Fruit fly (Drosophila melanogaster) whole organism, embryonic: ENCODE data around the gene ND-B16.6.

Source experiments
- CG11085 ChIP-seq: fragments of 200-800 bp; sonication (Bioruptor generic); IDR thresholded peaks from 2 replicates; pipeline ENCODE4 v1.3.6; 2022; ENCODE audit warnings: missing biosample characterization, missing genetic modification characterization
- CG11560 ChIP-seq: fragments of 200-800 bp; sonication (Bioruptor generic); IDR thresholded peaks from 3 replicates; pipeline ENCODE4 v1.3.6; 2022; ENCODE audit warnings: missing biosample characterization, missing genetic modification characterization
- CG12391 ChIP-seq: fragments of 200-800 bp; sonication (Bioruptor generic); optimal IDR thresholded peaks from 3 replicates; lab custom pipeline; 2018; ENCODE audit warnings: missing biosample characterization, mild to moderate bottlenecking, missing genetic modification characterization, moderate library complexity
- CG12744 ChIP-seq: fragments of 200-800 bp; sonication (Bioruptor generic); optimal IDR thresholded peaks from 2 replicates; lab custom pipeline; 2016; ENCODE audit warnings: missing biosample characterization, missing genetic modification characterization
- CG14860 ChIP-seq: fragments of 200-800 bp; sonication (Bioruptor generic); IDR thresholded peaks from 3 replicates; pipeline ENCODE4 v1.3.6; 2022; ENCODE audit warnings: missing biosample characterization, missing genetic modification characterization; ENCODE audit not compliant: partially characterized antibody
- CG16815 ChIP-seq: fragments of 200-800 bp; sonication (Bioruptor generic); optimal IDR thresholded peaks from 3 replicates; lab custom pipeline; 2017; ENCODE audit warnings: missing biosample characterization, mild to moderate bottlenecking, missing genetic modification characterization
- CG17186 ChIP-seq: fragments of 200-800 bp; sonication (Bioruptor generic); optimal IDR thresholded peaks from 3 replicates; lab custom pipeline; 2017; ENCODE audit warnings: missing biosample characterization, missing genetic modification reagents, missing genetic modification characterization
- CG17829 ChIP-seq: fragments of 200-800 bp; optimal IDR thresholded peaks from 2 replicates; lab custom pipeline; 2019; ENCODE audit warnings: missing biosample characterization, mild to moderate bottlenecking, missing genetic modification characterization, moderate library complexity
- CG18011 ChIP-seq: fragments of 200-800 bp; sonication (Bioruptor generic); optimal IDR thresholded peaks from 2 replicates; lab custom pipeline; 2017; ENCODE audit warnings: missing biosample characterization, missing genetic modification characterization, mild to moderate bottlenecking, moderate library complexity, missing genotype
- CG2712 ChIP-seq: fragments of 200-800 bp; optimal IDR thresholded peaks from 3 replicates; lab custom pipeline; 2019; ENCODE audit warnings: missing biosample characterization, mild to moderate bottlenecking, missing genetic modification characterization, moderate library complexity
- CG4820 ChIP-seq: fragments of 200-800 bp; sonication (Bioruptor generic); optimal IDR thresholded peaks from 3 replicates; lab custom pipeline; 2016; ENCODE audit warnings: missing biosample characterization, missing genetic modification characterization
- CG5953 ChIP-seq: fragments of 200-800 bp; sonication (Bioruptor generic); IDR thresholded peaks from 2 replicates; pipeline ENCODE4 v1.3.6; 2022; ENCODE audit warnings: missing biosample characterization, missing genetic modification characterization
- CG6175 ChIP-seq: fragments of 200-800 bp; sonication (Bioruptor generic); IDR thresholded peaks from 3 replicates; pipeline ENCODE4 v1.3.6; 2022; ENCODE audit warnings: missing biosample characterization, missing genetic modification characterization
- CG6683 ChIP-seq: fragments of 200-800 bp; sonication (Bioruptor generic); optimal IDR thresholded peaks from 2 replicates; lab custom pipeline; 2017; ENCODE audit warnings: missing biosample characterization, mild to moderate bottlenecking, missing genetic modification characterization, missing genetic modification reagents
- CG6689 ChIP-seq: fragments of 200-800 bp; sonication (Bioruptor generic); IDR thresholded peaks from 2 replicates; pipeline ENCODE4 v1.3.6; 2022; ENCODE audit warnings: missing biosample characterization, missing genetic modification characterization
- CG9727 ChIP-seq: fragments of 200-800 bp; sonication (Bioruptor generic); optimal IDR thresholded peaks from 3 replicates; lab custom pipeline; 2017; ENCODE audit warnings: missing biosample characterization, mild to moderate bottlenecking, missing genetic modification characterization
- Dip2 ChIP-seq: fragments of 200-800 bp; sonication (Bioruptor generic); IDR thresholded peaks from 2 replicates; pipeline ENCODE4 v1.3.6; 2022; ENCODE audit warnings: missing biosample characterization, missing genetic modification characterization
- Ets65A ChIP-seq: fragments of 200-800 bp; sonication (Bioruptor generic); peaks from one replicate; lab custom pipeline; 2016; ENCODE audit warnings: missing biosample characterization, missing genetic modification characterization
- Hand ChIP-seq: fragments of 200-800 bp; sonication (Bioruptor generic); optimal IDR thresholded peaks from 2 replicates; lab custom pipeline; 2017; ENCODE audit warnings: mild to moderate bottlenecking, missing biosample characterization, missing genetic modification reagents, missing genetic modification characterization
- HmgD ChIP-seq: fragments of 200-800 bp; sonication (Bioruptor generic); optimal IDR thresholded peaks from 3 replicates; lab custom pipeline; 2016; ENCODE audit warnings: missing biosample characterization, missing genetic modification characterization
- Hmr ChIP-seq: fragments of 200-800 bp; sonication (Bioruptor generic); optimal IDR thresholded peaks from 3 replicates; lab custom pipeline; 2017; ENCODE audit warnings: mild to moderate bottlenecking, missing biosample characterization, missing genetic modification reagents, missing genetic modification characterization
- Hmx ChIP-seq: fragments of 200-800 bp; sonication (Bioruptor generic); optimal IDR thresholded peaks from 2 replicates; lab custom pipeline; 2016; ENCODE audit warnings: missing biosample characterization, missing genetic modification characterization
- Jarid2 ChIP-seq: fragments of 200-800 bp; sonication (Bioruptor generic); optimal IDR thresholded peaks from 3 replicates; lab custom pipeline; 2017; ENCODE audit warnings: mild to moderate bottlenecking, missing biosample characterization, missing genetic modification reagents, missing genetic modification characterization
- PHDP ChIP-seq: fragments of 200-800 bp; sonication (Bioruptor generic); optimal IDR thresholded peaks from 3 replicates; lab custom pipeline; 2018; ENCODE audit warnings: missing biosample characterization, mild to moderate bottlenecking, missing genetic modification characterization, moderate library complexity
- Poxn ChIP-seq: fragments of 200-800 bp; sonication (Bioruptor generic); IDR thresholded peaks from 2 replicates; pipeline ENCODE4 v1.3.6; 2022; ENCODE audit warnings: missing biosample characterization, missing genetic modification characterization
- Six4 ChIP-seq: fragments of 200-800 bp; sonication (Bioruptor generic); optimal IDR thresholded peaks from 2 replicates; lab custom pipeline; 2016; ENCODE audit warnings: missing biosample characterization, missing genetic modification characterization
- Sry-β ChIP-seq: fragments of 200-800 bp; sonication (Bioruptor generic); optimal IDR thresholded peaks from 2 replicates; lab custom pipeline; 2018; ENCODE audit warnings: missing biosample characterization, mild to moderate bottlenecking, missing genetic modification characterization, moderate library complexity
- YL-1 ChIP-seq: fragments of 200-800 bp; sonication (Bioruptor generic); optimal IDR thresholded peaks from 3 replicates; lab custom pipeline; 2017; ENCODE audit warnings: missing biosample characterization, mild to moderate bottlenecking, missing genetic modification characterization
- ab ChIP-seq: fragments of 200-800 bp; sonication (Bioruptor generic); optimal IDR thresholded peaks from 2 replicates; lab custom pipeline; 2016; ENCODE audit warnings: missing biosample characterization, missing genetic modification characterization
- cg ChIP-seq: fragments of 200-800 bp; sonication (Bioruptor generic); optimal IDR thresholded peaks from 3 replicates; lab custom pipeline; 2019; ENCODE audit warnings: missing biosample characterization, mild to moderate bottlenecking, missing genetic modification characterization, moderate library complexity
- chn ChIP-seq: fragments of 200-800 bp; sonication (Bioruptor generic); optimal IDR thresholded peaks from 2 replicates; lab custom pipeline; 2016; ENCODE audit warnings: missing biosample characterization, missing genetic modification characterization
- cwo ChIP-seq: fragments of 200-800 bp; sonication (Bioruptor generic); optimal IDR thresholded peaks from 3 replicates; lab custom pipeline; 2017; ENCODE audit warnings: missing biosample characterization, missing genetic modification characterization, mild to moderate bottlenecking, moderate library complexity, missing genetic modification reagents
- dimm ChIP-seq: fragments of 200-800 bp; sonication (Bioruptor generic); IDR thresholded peaks from 2 replicates; pipeline ENCODE4 v1.3.6; 2022; ENCODE audit warnings: missing biosample characterization, missing genetic modification characterization
- fd64A ChIP-seq: fragments of 200-800 bp; sonication (Bioruptor generic); optimal IDR thresholded peaks from 3 replicates; lab custom pipeline; 2018; ENCODE audit warnings: missing biosample characterization, mild to moderate bottlenecking, missing genetic modification characterization
- gro ChIP-seq: fragments of 200-800 bp; sonication (Bioruptor generic); optimal IDR thresholded peaks from 2 replicates; lab custom pipeline; 2016; ENCODE audit warnings: missing biosample characterization, missing genetic modification characterization
- hkb ChIP-seq, 2 experiments: fragments of 200-800 bp in 1 of 2; fragments of >200 bp in 1 of 2; sonication (Bioruptor generic) in 1 of 2; IDR thresholded peaks in 1 of 2; optimal IDR thresholded peaks in 1 of 2; 2 replicates each; pipeline versions ENCODE4 v1.3.6 to Lab custom; 2017 to 2022; ENCODE audit warnings: missing biosample characterization in 1 of 2, missing genetic modification characterization in 1 of 2
- kni ChIP-seq: fragments of 200-800 bp; sonication (Bioruptor generic); optimal IDR thresholded peaks from 3 replicates; lab custom pipeline; 2017; ENCODE audit warnings: mild to moderate bottlenecking, missing biosample characterization, missing genetic modification reagents, missing genetic modification characterization
- mld ChIP-seq: fragments of 200-800 bp; sonication (Bioruptor generic); IDR thresholded peaks from 3 replicates; pipeline ENCODE4 v1.3.6; 2022; ENCODE audit warnings: missing biosample characterization, missing genetic modification characterization; ENCODE audit not compliant: partially characterized antibody
- pb ChIP-seq: fragments of 200-800 bp; sonication (Bioruptor generic); optimal IDR thresholded peaks from 3 replicates; lab custom pipeline; 2016; ENCODE audit warnings: missing biosample characterization, missing genetic modification characterization
- salm ChIP-seq: fragments of 200-800 bp; sonication (Bioruptor generic); optimal IDR thresholded peaks from 2 replicates; lab custom pipeline; 2018; ENCODE audit warnings: missing biosample characterization, mild to moderate bottlenecking, missing genetic modification characterization
- shn ChIP-seq: fragments of 200-800 bp; sonication (Bioruptor generic); optimal IDR thresholded peaks from 3 replicates; lab custom pipeline; 2016; ENCODE audit warnings: missing biosample characterization, missing genetic modification characterization
- stc ChIP-seq: fragments of 200-800 bp; sonication (Bioruptor generic); IDR thresholded peaks from 2 replicates; pipeline ENCODE4 v1.3.6; 2022; ENCODE audit warnings: missing biosample characterization, missing genetic modification characterization
- tgo ChIP-seq: fragments of 200-800 bp; sonication (Bioruptor generic); IDR thresholded peaks from 3 replicates; pipeline ENCODE4 v1.3.6; 2022; ENCODE audit warnings: missing biosample characterization, missing genetic modification characterization
- tll ChIP-seq, 2 experiments: fragments of 200-800 bp in 1 of 2; fragments of >200 bp in 1 of 2; sonication (Bioruptor generic) in 1 of 2; optimal IDR thresholded peaks; 2 replicates each; lab custom pipeline; 2017 to 2019; ENCODE audit warnings: missing biosample characterization in 2 of 2, missing genetic modification characterization in 2 of 2, mild to moderate bottlenecking in 1 of 2, moderate library complexity in 1 of 2
- ttk ChIP-seq: fragments of 200-800 bp; sonication (Bioruptor generic); IDR thresholded peaks from 2 replicates; pipeline ENCODE4 v2.1.2; 2022; ENCODE audit warnings: missing biosample characterization, missing genetic modification characterization
- usp ChIP-seq: fragments of >200 bp; optimal IDR thresholded peaks from 2 replicates; lab custom pipeline; 2017; ENCODE audit warnings: missing biosample characterization, missing genetic modification characterization
- vvl ChIP-seq: fragments of 200-800 bp; sonication (Bioruptor generic); IDR thresholded peaks from 2 replicates; pipeline ENCODE4 v1.3.6; 2022; ENCODE audit warnings: missing biosample characterization, missing genetic modification characterization

The ND-B16.6 gene

DNA sequence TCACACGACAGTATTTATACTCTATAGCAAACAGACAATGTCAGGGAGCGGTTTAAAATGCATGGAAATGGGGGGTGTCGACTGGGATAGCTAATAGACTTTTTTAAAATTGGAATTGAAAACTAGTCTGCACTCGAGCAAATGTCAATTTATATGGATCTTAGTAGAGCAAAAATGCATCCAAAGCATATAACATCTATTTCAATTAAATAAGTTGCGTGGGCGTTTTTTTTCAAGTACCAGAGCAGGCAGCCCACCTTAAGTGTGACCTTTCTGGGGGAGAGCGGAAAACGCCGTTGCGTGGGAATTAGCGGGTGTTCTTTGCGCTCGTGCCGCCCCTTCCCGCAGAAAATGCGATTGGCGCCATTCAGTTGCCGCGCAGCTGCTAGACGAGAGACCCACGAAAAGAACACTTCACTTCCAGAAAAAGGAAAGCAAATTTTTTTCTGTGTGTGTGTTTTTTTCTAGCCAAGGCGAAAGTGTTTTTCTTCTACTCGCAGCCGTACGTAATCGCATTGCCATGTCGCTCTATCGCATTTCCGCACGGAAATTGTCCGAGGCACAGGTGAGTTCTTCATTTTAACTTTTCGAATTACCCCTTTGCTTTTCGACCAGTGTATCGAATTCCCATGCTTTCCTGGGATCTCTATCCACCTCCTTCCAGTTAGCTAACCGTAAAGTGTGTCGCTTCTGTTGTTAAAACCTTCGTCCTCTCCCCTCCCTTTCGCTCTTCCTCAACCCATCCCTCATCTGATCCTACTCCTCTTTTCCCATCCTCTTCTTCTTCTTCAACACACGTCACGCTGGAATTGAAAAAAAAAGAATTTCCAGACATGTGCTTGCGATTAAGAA, 1.9 kb upstream of the ND-B16.6 start (continued):
- no peak for TF ChIP-seq CG12744
- no peak for TF ChIP-seq fd64A (GFP tag; lab: Kevin White, UChicago)
- TF ChIP-seq CG6683 (GFP tag; lab: Kevin White, UChicago), result no peak
- no peak for TF ChIP-seq stc
- peak; percentile 32 for TF ChIP-seq YL-1 (GFP tag; lab: Kevin White, UChicago)

DNA sequence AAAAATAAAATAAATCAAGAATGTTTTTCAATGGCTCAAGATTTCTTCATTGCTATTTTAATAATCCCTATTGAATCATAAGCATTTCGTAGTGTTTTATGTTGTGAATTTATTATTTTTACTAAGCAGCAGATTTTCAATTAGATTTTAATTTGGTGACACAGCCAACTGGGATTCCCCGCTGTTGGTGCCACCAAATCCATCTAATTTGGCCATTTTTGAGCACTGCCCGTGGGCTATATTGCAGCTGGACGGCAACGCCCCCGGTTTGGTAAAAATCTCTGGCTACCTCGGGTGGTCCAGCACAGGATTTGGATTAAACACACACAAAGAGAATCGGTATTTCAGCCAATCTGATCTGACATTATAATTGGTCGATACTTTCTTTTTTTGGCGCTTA, 970 bp downstream of the ND-B16.6 start:
- no peak for TF ChIP-seq usp (GFP tag; lab: Kevin White, UChicago)
- TF ChIP-seq Hmr (GFP tag; lab: Kevin White, UChicago), result no peak
- TF ChIP-seq fd64A (GFP tag; lab: Kevin White, UChicago), result no peak
- no peak for TF ChIP-seq CG17186 (GFP tag; lab: Kevin White, UChicago)
- TF ChIP-seq ab, result no peak
- no peak for TF ChIP-seq gro (GFP tag; lab: Kevin White, UChicago)
- TF ChIP-seq cwo (GFP tag; lab: Kevin White, UChicago), result no peak
- TF ChIP-seq CG6175 (GFP tag; lab: Robert Waterston, UW), result no peak
- no peak for TF ChIP-seq CG2712 (tag; lab: Kevin White, UChicago)
- TF ChIP-seq Ets65A, result no peak
- TF ChIP-seq hkb (optimal IDR thresholded peaks at IDR 0.05; lab: Kevin White, UChicago), result no peak
- TF ChIP-seq hkb (GFP tag; IDR thresholded peaks at IDR 0.05; lab: Robert Waterston, UW), result no peak
- no peak for TF ChIP-seq CG11560
- TF ChIP-seq Jarid2 (GFP tag; lab: Kevin White, UChicago), result no peak
- TF ChIP-seq CG5953 (GFP tag; lab: Robert Waterston, UW), result no peak
- no peak for TF ChIP-seq CG9727 (GFP tag; lab: Kevin White, UChicago)
- no peak for TF ChIP-seq tgo (GFP tag; lab: Robert Waterston, UW)
- no peak for TF ChIP-seq CG11085
- TF ChIP-seq tll (GFP tag; optimal IDR thresholded peaks at IDR 0.05; lab: Kevin White, UChicago), result no peak
- TF ChIP-seq dimm (GFP tag; lab: Robert Waterston, UW), result no peak
- no peak for TF ChIP-seq CG16815 (GFP tag; lab: Kevin White, UChicago)
- TF ChIP-seq, all 482 proteins: peak for 0

DNA sequence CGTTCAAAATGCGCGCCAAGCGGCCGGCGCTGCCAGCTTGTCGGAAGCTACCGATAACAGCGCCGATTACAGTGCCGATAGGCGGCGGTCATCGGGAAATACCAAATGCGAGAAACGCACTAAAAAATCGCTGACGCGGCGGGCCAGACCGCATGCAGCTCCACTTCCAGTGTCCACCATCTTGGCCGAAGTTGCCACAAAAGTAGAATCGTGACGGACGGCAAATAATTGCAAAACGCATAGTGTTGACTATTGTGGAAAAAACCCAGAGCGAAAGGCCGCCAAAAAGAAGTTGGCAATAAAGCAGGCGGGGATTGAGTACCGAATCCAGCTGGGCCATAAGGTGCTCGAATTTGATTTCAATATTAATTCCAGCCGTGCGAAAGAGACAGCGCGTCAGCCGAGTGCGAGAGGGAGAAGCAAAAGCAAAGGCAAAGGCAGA, 3.3 kb downstream of the ND-B16.6 start, which contains the start of gene CG3847:
Gene CG3847 (plus strand): TSS at position 178 of the 442 bp plus-strand sequence.
- no peak for TF ChIP-seq Hmx (GFP tag; lab: Kevin White, UChicago)
- no peak for TF ChIP-seq Hand
- TF ChIP-seq CG12391, result peak; percentile 33
- no peak for TF ChIP-seq PHDP (tag; lab: Kevin White, UChicago)
- TF ChIP-seq Poxn (GFP tag; lab: Robert Waterston, UW), result no peak
- TF ChIP-seq Sry-β (GFP tag; lab: Kevin White, UChicago), result no peak
- TF ChIP-seq chn, result peak; percentile 20
- TF ChIP-seq CG4820 (GFP tag; lab: Kevin White, UChicago), result peak; percentile 18
- TF ChIP-seq mld (GFP tag; lab: Robert Waterston, UW), result no peak
- no peak for TF ChIP-seq Six4 (GFP tag; lab: Kevin White, UChicago)
- no peak for TF ChIP-seq salm (tag; lab: Kevin White, UChicago)
- TF ChIP-seq CG17829 (tag; lab: Kevin White, UChicago), result peak; percentile 55
- TF ChIP-seq cwo (GFP tag; lab: Kevin White, UChicago), result no peak
- TF ChIP-seq pb (GFP tag; lab: Kevin White, UChicago), result no peak
- peak; percentile 56 for TF ChIP-seq CG18011
- no peak for TF ChIP-seq cg (GFP tag; lab: Kevin White, UChicago)
- TF ChIP-seq Dip2 (GFP tag; lab: Robert Waterston, UW), result no peak
- TF ChIP-seq kni (GFP tag; lab: Kevin White, UChicago), result peak; percentile 53
- TF ChIP-seq HmgD, result peak; percentile 75
- peak; percentile 48 for TF ChIP-seq shn (GFP tag; lab: Kevin White, UChicago)
- TF ChIP-seq ttk, result no peak
- TF ChIP-seq CG14860 (GFP tag; lab: Robert Waterston, UW), result peak; percentile 52; the same call in 1 of the 3 replicates
- no peak for TF ChIP-seq CG6689 (GFP tag; lab: Robert Waterston, UW)
- peak; percentile 59 for TF ChIP-seq vvl (GFP tag; lab: Robert Waterston, UW)
